Worm (Caenorhabditis elegans) whole organism, L3 larva: ENCODE results near the gene sptf-2.

Experiments
- R02D3.7 ChIP-seq: fragments of 150-350 bp; optimal IDR thresholded peaks from 2 replicates; lab custom pipeline; 2014; ENCODE audit warnings: missing biosample characterization, missing genetic modification characterization
- ZK546.5 ChIP-seq: sonication (generic microtip); optimal IDR thresholded peaks from 2 replicates; lab custom pipeline; 2017; ENCODE audit warnings: missing biosample characterization, missing genetic modification characterization
- aly-2 ChIP-seq: fragments of 150-350 bp; optimal IDR thresholded peaks from 2 replicates; lab custom pipeline; 2014; ENCODE audit warnings: missing biosample characterization, missing genetic modification characterization
- ama-1 ChIP-seq: fragments of 150-350 bp; optimal IDR thresholded peaks from 2 replicates; lab custom pipeline; 2018
- ceh-16 ChIP-seq: sonication (generic microtip); optimal IDR thresholded peaks from 2 replicates; lab custom pipeline; 2017; ENCODE audit warnings: missing biosample characterization, missing genetic modification characterization
- ceh-28 ChIP-seq: fragments of 150-350 bp; optimal IDR thresholded peaks from 2 replicates; lab custom pipeline; 2014; ENCODE audit warnings: missing biosample characterization, missing genetic modification reagents, missing genetic modification characterization
- ceh-82 ChIP-seq: fragments of 150-350 bp; optimal IDR thresholded peaks from 2 replicates; lab custom pipeline; 2014; ENCODE audit warnings: missing biosample characterization, missing genetic modification characterization
- ceh-9 ChIP-seq: sonication (generic microtip); optimal IDR thresholded peaks from 2 replicates; lab custom pipeline; 2018; ENCODE audit warnings: missing biosample characterization, missing genetic modification characterization
- daf-12 ChIP-seq: fragments of 150-350 bp; optimal IDR thresholded peaks from 2 replicates; lab custom pipeline; 2014; ENCODE audit warnings: missing biosample characterization, missing genetic modification reagents, missing genetic modification characterization
- egl-5 ChIP-seq: fragments of 150-350 bp; optimal IDR thresholded peaks from 2 replicates; lab custom pipeline; 2017; ENCODE audit warnings: missing biosample characterization, missing genetic modification reagents, missing genetic modification characterization, inconsistent platforms
- elt-1 ChIP-seq: fragments of 150-350 bp; optimal IDR thresholded peaks from 2 replicates; lab custom pipeline; 2014; ENCODE audit warnings: missing biosample characterization, missing genetic modification characterization
- elt-2 ChIP-seq: sonication (generic microtip); optimal IDR thresholded peaks from 2 replicates; lab custom pipeline; 2016; ENCODE audit warnings: missing genetic modification reagents, mild to moderate bottlenecking, missing genetic modification characterization, missing compliant biosample characterization
- elt-3 ChIP-seq, 3 experiments: fragments of 150-350 bp in 1 of 3; sonication (generic microtip) in 2 of 3; optimal IDR thresholded peaks; 2 replicates in 2 of 3; 4 replicates in 1 of 3; lab custom pipeline; 2014 to 2017; ENCODE audit warnings: missing biosample characterization in 3 of 3, missing genetic modification characterization in 3 of 3
- fkh-10 ChIP-seq: sonication (generic microtip); optimal IDR thresholded peaks from 2 replicates; lab custom pipeline; 2017; ENCODE audit warnings: missing biosample characterization, missing genetic modification reagents, missing genetic modification characterization
- fkh-2 ChIP-seq: fragments of 150-350 bp; optimal IDR thresholded peaks from 2 replicates; lab custom pipeline; 2014; ENCODE audit warnings: missing biosample characterization, missing genetic modification reagents, missing genetic modification characterization
- fos-1 ChIP-seq: fragments of 150-350 bp; optimal IDR thresholded peaks from 2 replicates; lab custom pipeline; 2014; ENCODE audit warnings: missing biosample characterization, missing genetic modification characterization
- hmg-11 ChIP-seq: sonication (generic microtip); optimal IDR thresholded peaks from 2 replicates; lab custom pipeline; 2016; ENCODE audit warnings: missing genetic modification characterization, missing compliant biosample characterization
- jun-1 ChIP-seq: fragments of 150-350 bp; optimal IDR thresholded peaks from 2 replicates; lab custom pipeline; 2014; ENCODE audit warnings: missing biosample characterization, missing genetic modification reagents, missing genetic modification characterization
- lsy-12 ChIP-seq: sonication (generic microtip); optimal IDR thresholded peaks from 2 replicates; lab custom pipeline; 2016; ENCODE audit warnings: mild to moderate bottlenecking, missing genetic modification characterization, missing compliant biosample characterization
- mdl-1 ChIP-seq: fragments of 150-350 bp; optimal IDR thresholded peaks from 2 replicates; lab custom pipeline; 2014; ENCODE audit warnings: missing biosample characterization, missing genetic modification characterization
- mml-1 ChIP-seq: fragments of 150-350 bp; sonication (generic microtip); optimal IDR thresholded peaks from 3 replicates; lab custom pipeline; 2014; ENCODE audit warnings: missing biosample characterization, missing genetic modification characterization
- nfya-1 ChIP-seq: sonication (generic microtip); optimal IDR thresholded peaks from 2 replicates; lab custom pipeline; 2017; ENCODE audit warnings: missing genetic modification characterization, mild to moderate bottlenecking, missing compliant biosample characterization, antibody characterized with exemption, moderate library complexity; ENCODE audit not compliant: insufficient read depth
- nhr-11 ChIP-seq: fragments of 150-350 bp; optimal IDR thresholded peaks from 2 replicates; lab custom pipeline; 2014; ENCODE audit warnings: missing biosample characterization, missing genetic modification characterization
- nhr-23 ChIP-seq: fragments of 150-350 bp; optimal IDR thresholded peaks from 2 replicates; lab custom pipeline; 2014; ENCODE audit warnings: missing biosample characterization, missing genetic modification reagents, missing genetic modification characterization
- nhr-237 ChIP-seq: fragments of 150-350 bp; optimal IDR thresholded peaks from 2 replicates; lab custom pipeline; 2014; ENCODE audit warnings: missing biosample characterization, missing genetic modification characterization
- nhr-25 ChIP-seq: sonication (generic microtip); optimal IDR thresholded peaks from 2 replicates; lab custom pipeline; 2017; ENCODE audit warnings: missing biosample characterization, missing genetic modification characterization
- nhr-43 ChIP-seq: sonication (generic microtip); optimal IDR thresholded peaks from 2 replicates; lab custom pipeline; 2016; ENCODE audit warnings: mild to moderate bottlenecking, missing genetic modification characterization, missing compliant biosample characterization; ENCODE audit not compliant: poor library complexity, severe bottlenecking
- nhr-67 ChIP-seq: fragments of 150-350 bp; optimal IDR thresholded peaks from 2 replicates; lab custom pipeline; 2014; ENCODE audit warnings: missing biosample characterization, missing genetic modification characterization
- nhr-76 ChIP-seq: fragments of 150-350 bp; sonication (generic microtip); optimal IDR thresholded peaks from 5 replicates; lab custom pipeline; 2014; ENCODE audit warnings: missing biosample characterization, missing genetic modification characterization
- nhr-77 ChIP-seq: fragments of 150-350 bp; optimal IDR thresholded peaks from 2 replicates; lab custom pipeline; 2014; ENCODE audit warnings: missing biosample characterization, missing genetic modification characterization
- pha-4 ChIP-seq: fragments of 150-350 bp; optimal IDR thresholded peaks from 2 replicates; lab custom pipeline; 2014; ENCODE audit warnings: missing biosample characterization, missing genetic modification reagents, missing genetic modification characterization
- pqm-1 ChIP-seq: fragments of 150-350 bp; optimal IDR thresholded peaks from 2 replicates; lab custom pipeline; 2017; ENCODE audit warnings: missing biosample characterization, missing genetic modification characterization, inconsistent platforms
- sea-2 ChIP-seq: fragments of 150-350 bp; sonication (generic microtip); optimal IDR thresholded peaks from 4 replicates; lab custom pipeline; 2014; ENCODE audit warnings: missing biosample characterization, missing genetic modification reagents, missing genetic modification characterization
- skn-1 ChIP-seq: fragments of 150-350 bp; optimal IDR thresholded peaks from 2 replicates; lab custom pipeline; 2014; ENCODE audit warnings: missing biosample characterization, missing genetic modification characterization
- snpc-4 ChIP-seq: fragments of 150-350 bp; optimal IDR thresholded peaks from 2 replicates; lab custom pipeline; 2014; ENCODE audit warnings: missing biosample characterization, missing genetic modification characterization
- unc-39 ChIP-seq: sonication (generic microtip); optimal IDR thresholded peaks from 4 replicates; lab custom pipeline; 2017; ENCODE audit warnings: missing biosample characterization, missing genetic modification characterization
- zag-1 ChIP-seq: fragments of 150-350 bp; optimal IDR thresholded peaks from 2 replicates; lab custom pipeline; 2014; ENCODE audit warnings: missing biosample characterization, missing genetic modification characterization
- ztf-4 ChIP-seq: fragments of 150-350 bp; optimal IDR thresholded peaks from 2 replicates; lab custom pipeline; 2014; ENCODE audit warnings: missing biosample characterization, missing genetic modification characterization

sptf-2 gene

ce11 chrII:8603567-8604359 lies 21.5 kb upstream of the sptf-2 start, which contains the start of gene suf-1:
Gene suf-1 (plus strand): TSS chrII:8603846.
- TF ChIP-seq elt-1 (tag; lab: Kevin White, UChicago) (no peak), fkh-2 (tag; lab: Kevin White, UChicago) (no peak), nhr-25 (tag; lab: Kevin White, UChicago) (no peak), mdl-1 (tag; lab: Kevin White, UChicago) (no peak), pha-4 (tag; lab: Kevin White, UChicago) (no peak), daf-12 (tag; lab: Kevin White, UChicago) (no peak), nhr-67 (tag; lab: Kevin White, UChicago) (no peak), snpc-4 (tag; lab: Kevin White, UChicago) (no peak), nhr-237 (no peak), elt-2 (tag; lab: Kevin White, UChicago) (peak; percentile 24), nhr-23 (tag; lab: Kevin White, UChicago) (no peak), sea-2 (GFP tag; lab: Kevin White, UChicago) (no peak), ceh-82 (tag; lab: Kevin White, UChicago) (peak; percentile 22), unc-39 (no peak), ceh-16 (tag; lab: Kevin White, UChicago) (no peak), elt-3 (tag; optimal IDR thresholded peaks at IDR 0.05; lab: Kevin White, UChicago) (no peak), aly-2 (no peak), nhr-11 (no peak), nhr-77 (tag; lab: Kevin White, UChicago) (no peak), ceh-28 (tag; lab: Kevin White, UChicago) (no peak), ZK546.5 (no peak), fkh-10 (no peak), nhr-76 (tag; lab: Kevin White, UChicago) (peak; percentile 18), lsy-12 (tag; lab: Kevin White, UChicago) (peak; percentile 11), nfya-1 (tag; lab: Kevin White, UChicago) (no peak), mml-1 (tag; lab: Kevin White, UChicago) (no peak), ama-1 (lab: Kevin White, UChicago) (peak; percentile 30), ceh-9 (tag; lab: Kevin White, UChicago) (no peak)

- TF ChIP-seq ztf-4: no peak
- TF ChIP-seq mml-1 (tag; lab: Kevin White, UChicago): no peak
- TF ChIP-seq ceh-28 (tag; lab: Kevin White, UChicago): no peak
- no peak for TF ChIP-seq ama-1 (lab: Kevin White, UChicago)
- TF ChIP-seq jun-1 (tag; lab: Kevin White, UChicago): no peak
- no peak for TF ChIP-seq nhr-23 (tag; lab: Kevin White, UChicago)
- no peak for TF ChIP-seq ceh-82 (tag; lab: Kevin White, UChicago)
Measured at ce11 chrII:8606549-8606948, 18.7 kb upstream of the sptf-2 start, which contains the start of gene F28C6.8. Gene F28C6.8 (plus strand): TSS chrII:8606849.

- TF ChIP-seq fkh-2 (tag; lab: Kevin White, UChicago): no peak
- no peak for TF ChIP-seq pha-4 (tag; lab: Kevin White, UChicago)
- no peak for TF ChIP-seq elt-1 (tag; lab: Kevin White, UChicago)
- no peak for TF ChIP-seq skn-1
- no peak for TF ChIP-seq ZK546.5
- TF ChIP-seq zag-1 (tag; lab: Kevin White, UChicago): no peak
- TF ChIP-seq fos-1 (tag; lab: Kevin White, UChicago): no peak
- TF ChIP-seq nhr-77 (tag; lab: Kevin White, UChicago): no peak
- TF ChIP-seq elt-3 (tag; optimal IDR thresholded peaks at IDR 0.05; lab: Kevin White, UChicago): no peak
- no peak for TF ChIP-seq nhr-67 (tag; lab: Kevin White, UChicago)
- TF ChIP-seq daf-12 (tag; lab: Kevin White, UChicago): no peak
- TF ChIP-seq nhr-23 (tag; lab: Kevin White, UChicago): no peak
- TF ChIP-seq ceh-82 (tag; lab: Kevin White, UChicago): no peak
- TF ChIP-seq pqm-1 (tag; lab: Kevin White, UChicago): no peak
- no peak for TF ChIP-seq nhr-43
- TF ChIP-seq fkh-10: no peak
- no peak for TF ChIP-seq egl-5 (tag; lab: Kevin White, UChicago)
- TF ChIP-seq hmg-11 (tag; lab: Kevin White, UChicago): no peak
- TF ChIP-seq elt-2 (tag; lab: Kevin White, UChicago): no peak
- no peak for TF ChIP-seq R02D3.7 (tag; lab: Kevin White, UChicago)
Measured at ce11 chrII:8607662-8608061, 17.6 kb upstream of the sptf-2 start, which contains the start of gene F28C6.10. Gene F28C6.10 (plus strand): TSS chrII:8607962.
